Fruit fly (Drosophila melanogaster) whole organism, embryonic: ENCODE measurements around the gene dbe.

Source experiments
- ATbp ChIP-seq: fragments of 200-800 bp; sonication (Bioruptor generic); optimal IDR thresholded peaks from 2 replicates; lab custom pipeline; 2017; ENCODE audit warnings: missing biosample characterization, mild to moderate bottlenecking, missing genetic modification characterization, missing genetic modification reagents
- Aef1 ChIP-seq: fragments of 200-800 bp; sonication (Bioruptor generic); IDR thresholded peaks from 3 replicates; pipeline ENCODE4 v1.3.6; 2022; ENCODE audit warnings: missing biosample characterization, missing genetic modification characterization
- CG10147 ChIP-seq: fragments of 200-800 bp; sonication (Bioruptor generic); optimal IDR thresholded peaks from 2 replicates; lab custom pipeline; 2019; ENCODE audit warnings: missing biosample characterization, mild to moderate bottlenecking, missing genetic modification characterization, moderate library complexity
- CG10209 ChIP-seq: fragments of 200-800 bp; sonication (Bioruptor generic); optimal IDR thresholded peaks from 3 replicates; lab custom pipeline; 2017; ENCODE audit warnings: missing biosample characterization, mild to moderate bottlenecking, missing genetic modification characterization, missing genetic modification reagents
- CG10321 ChIP-seq: fragments of 200-800 bp; sonication (Bioruptor generic); IDR thresholded peaks from 2 replicates; pipeline ENCODE4 v1.3.6; 2022; ENCODE audit warnings: missing biosample characterization, missing genetic modification characterization
- CG10366 ChIP-seq: fragments of 200-800 bp; sonication (Bioruptor generic); IDR thresholded peaks from 2 replicates; pipeline ENCODE4 v1.3.6; 2022; ENCODE audit warnings: missing biosample characterization, missing genetic modification characterization
- CG11085 ChIP-seq: fragments of 200-800 bp; sonication (Bioruptor generic); IDR thresholded peaks from 2 replicates; pipeline ENCODE4 v1.3.6; 2022; ENCODE audit warnings: missing biosample characterization, missing genetic modification characterization
- CG11093 ChIP-seq: fragments of 200-800 bp; sonication (Bioruptor generic); IDR thresholded peaks from 3 replicates; pipeline ENCODE4 v1.3.6; 2022; ENCODE audit warnings: missing biosample characterization, missing genetic modification characterization
- CG11723 ChIP-seq: fragments of 200-800 bp; sonication (Bioruptor generic); optimal IDR thresholded peaks from 2 replicates; lab custom pipeline; 2017; ENCODE audit warnings: missing biosample characterization, mild to moderate bottlenecking, missing genetic modification characterization
- CG12155 ChIP-seq: fragments of 200-800 bp; sonication (Bioruptor generic); optimal IDR thresholded peaks from 3 replicates; lab custom pipeline; 2016; ENCODE audit warnings: missing biosample characterization, missing genetic modification characterization
- CG12299 ChIP-seq: fragments of 200-800 bp; sonication (Bioruptor generic); optimal IDR thresholded peaks from 2 replicates; lab custom pipeline; 2018; ENCODE audit warnings: missing biosample characterization, mild to moderate bottlenecking, missing genetic modification characterization
- CG1233 ChIP-seq: fragments of 200-800 bp; sonication (Bioruptor generic); optimal IDR thresholded peaks from 4 replicates; lab custom pipeline; 2018; ENCODE audit warnings: missing biosample characterization, mild to moderate bottlenecking, missing genetic modification characterization
- CG13296 ChIP-seq: fragments of 200-800 bp; sonication (Bioruptor generic); optimal IDR thresholded peaks from 3 replicates; lab custom pipeline; 2018; ENCODE audit warnings: missing biosample characterization, mild to moderate bottlenecking, missing genetic modification characterization
- CG14014 ChIP-seq: fragments of 200-800 bp; sonication (Bioruptor generic); IDR thresholded peaks from 2 replicates; pipeline ENCODE4 v1.3.6; 2022; ENCODE audit warnings: missing biosample characterization, missing genetic modification characterization
- CG16779 ChIP-seq: fragments of 200-800 bp; sonication (Bioruptor generic); IDR thresholded peaks from 2 replicates; pipeline ENCODE4 v1.3.6; 2022; ENCODE audit warnings: missing biosample characterization, missing genetic modification characterization
- CG17361 ChIP-seq: fragments of 200-800 bp; sonication (Bioruptor generic); IDR thresholded peaks from 3 replicates; pipeline ENCODE4 v1.3.6; 2022; ENCODE audit warnings: missing biosample characterization, missing genetic modification characterization
- CG4424 ChIP-seq: fragments of 200-800 bp; sonication (Bioruptor generic); optimal IDR thresholded peaks from 3 replicates; lab custom pipeline; 2016; ENCODE audit warnings: missing biosample characterization, missing genetic modification characterization
- CG6654 ChIP-seq: fragments of 200-800 bp; sonication (Bioruptor generic); optimal IDR thresholded peaks from 2 replicates; lab custom pipeline; 2017; ENCODE audit warnings: missing biosample characterization, mild to moderate bottlenecking, missing genetic modification characterization
- CG6813 ChIP-seq: fragments of 200-800 bp; sonication (Bioruptor generic); optimal IDR thresholded peaks from 2 replicates; lab custom pipeline; 2017; ENCODE audit warnings: missing biosample characterization, missing genetic modification characterization, mild to moderate bottlenecking, moderate library complexity, missing genetic modification reagents
- CG6854 ChIP-seq: fragments of 200-800 bp; sonication (Bioruptor generic); optimal IDR thresholded peaks from 3 replicates; lab custom pipeline; 2017; ENCODE audit warnings: missing biosample characterization, mild to moderate bottlenecking, missing genetic modification characterization
- CG9437 ChIP-seq: fragments of 200-800 bp; sonication (Bioruptor generic); optimal IDR thresholded peaks from 2 replicates; lab custom pipeline; 2018; ENCODE audit warnings: missing biosample characterization, mild to moderate bottlenecking, missing genetic modification characterization
- CG9609 ChIP-seq: fragments of 200-800 bp; sonication (Bioruptor generic); optimal IDR thresholded peaks from 3 replicates; lab custom pipeline; 2016; ENCODE audit warnings: missing biosample characterization, missing genetic modification characterization
- CG9817 ChIP-seq: fragments of 200-800 bp; sonication (Bioruptor generic); optimal IDR thresholded peaks from 2 replicates; lab custom pipeline; 2018; ENCODE audit warnings: missing biosample characterization, mild to moderate bottlenecking, missing genetic modification characterization, moderate library complexity
- CTCF ChIP-seq: fragments of 200-800 bp; sonication (Bioruptor generic); optimal IDR thresholded peaks from 2 replicates; lab custom pipeline; 2017; ENCODE audit warnings: missing biosample characterization, mild to moderate bottlenecking, missing genetic modification characterization, moderate library complexity
- Dfd ChIP-seq, 2 experiments: fragments of >200 bp; optimal IDR thresholded peaks; 2 replicates each; lab custom pipeline; 2017; ENCODE audit warnings: missing biosample characterization in 2 of 2, missing genetic modification characterization in 2 of 2
- Dp ChIP-seq: fragments of 200-800 bp; sonication (Bioruptor generic); optimal IDR thresholded peaks from 2 replicates; lab custom pipeline; 2018; ENCODE audit warnings: missing biosample characterization, mild to moderate bottlenecking, missing genetic modification characterization, moderate library complexity
- ERR ChIP-seq: fragments of 200-800 bp; sonication (Bioruptor generic); optimal IDR thresholded peaks from 2 replicates; lab custom pipeline; 2016; ENCODE audit warnings: missing biosample characterization, missing genetic modification characterization
- Ets97D ChIP-seq: fragments of 200-800 bp; sonication (Bioruptor generic); optimal IDR thresholded peaks from 3 replicates; lab custom pipeline; 2016; ENCODE audit warnings: missing biosample characterization, missing genetic modification characterization
- Gug ChIP-seq: fragments of 200-800 bp; sonication (Bioruptor generic); IDR thresholded peaks from 4 replicates; pipeline ENCODE4 v1.3.6; 2022; ENCODE audit warnings: missing biosample characterization, missing genetic modification characterization
- H15 ChIP-seq: fragments of 200-800 bp; sonication (Bioruptor generic); IDR thresholded peaks from 3 replicates; pipeline ENCODE4 v1.3.6; 2022; ENCODE audit warnings: missing biosample characterization, missing genetic modification characterization
- H2.0 ChIP-seq: fragments of 200-800 bp; sonication (Bioruptor generic); IDR thresholded peaks from 2 replicates; pipeline ENCODE4 v1.3.6; 2022; ENCODE audit warnings: missing biosample characterization, missing genetic modification characterization
- NC2α ChIP-seq: fragments of 200-800 bp; sonication (Bioruptor generic); optimal IDR thresholded peaks from 2 replicates; lab custom pipeline; 2016; ENCODE audit warnings: missing biosample characterization, missing genetic modification characterization
- Nf-YA ChIP-seq: fragments of 200-800 bp; sonication (Bioruptor generic); IDR thresholded peaks from 2 replicates; pipeline ENCODE4 v1.3.6; 2022; ENCODE audit warnings: missing biosample characterization, missing genetic modification characterization
- Optix ChIP-seq: fragments of 200-800 bp; sonication (Bioruptor generic); IDR thresholded peaks from 3 replicates; pipeline ENCODE4 v1.3.6; 2022; ENCODE audit warnings: missing biosample characterization, missing genetic modification characterization
- PHDP ChIP-seq: fragments of 200-800 bp; sonication (Bioruptor generic); optimal IDR thresholded peaks from 3 replicates; lab custom pipeline; 2018; ENCODE audit warnings: missing biosample characterization, mild to moderate bottlenecking, missing genetic modification characterization, moderate library complexity
- Ssrp ChIP-seq: fragments of 200-800 bp; sonication (Bioruptor generic); optimal IDR thresholded peaks from 2 replicates; lab custom pipeline; 2018; ENCODE audit warnings: missing biosample characterization, mild to moderate bottlenecking, missing genetic modification characterization, moderate library complexity
- Tbp ChIP-seq: fragments of >200 bp; optimal IDR thresholded peaks from 2 replicates; lab custom pipeline; 2018; ENCODE audit warnings: missing biosample characterization, missing genetic modification characterization
- bigmax ChIP-seq: fragments of 200-800 bp; sonication (Bioruptor generic); optimal IDR thresholded peaks from 2 replicates; lab custom pipeline; 2018; ENCODE audit warnings: missing biosample characterization, mild to moderate bottlenecking, missing genetic modification characterization
- btn ChIP-seq: fragments of 200-800 bp; sonication (Bioruptor generic); optimal IDR thresholded peaks from 2 replicates; lab custom pipeline; 2016; ENCODE audit warnings: missing biosample characterization, missing genetic modification characterization
- chif ChIP-seq, 2 experiments: fragments of 200-800 bp; sonication (Bioruptor generic); optimal IDR thresholded peaks; 3 replicates each; lab custom pipeline; 2016; ENCODE audit warnings: missing biosample characterization in 2 of 2, missing genetic modification characterization in 2 of 2
- ci ChIP-seq: fragments of 200-800 bp; sonication (Bioruptor generic); IDR thresholded peaks from 3 replicates; pipeline ENCODE4 v1.3.6; 2022; ENCODE audit warnings: missing biosample characterization, missing genetic modification characterization
- crp ChIP-seq, 2 experiments: fragments of 200-800 bp; sonication (Bioruptor generic); optimal IDR thresholded peaks; 2 replicates in 1 of 2; 3 replicates in 1 of 2; lab custom pipeline; 2017; ENCODE audit warnings: missing biosample characterization in 2 of 2, missing genetic modification characterization in 2 of 2, mild to moderate bottlenecking in 1 of 2, moderate library complexity in 1 of 2
- emc ChIP-seq: fragments of 200-800 bp; sonication (Bioruptor generic); optimal IDR thresholded peaks from 2 replicates; lab custom pipeline; 2016; ENCODE audit warnings: missing biosample characterization, missing genetic modification characterization
- gcm2 ChIP-seq: fragments of 200-800 bp; sonication (Bioruptor generic); optimal IDR thresholded peaks from 2 replicates; lab custom pipeline; 2016; ENCODE audit warnings: missing biosample characterization, missing genetic modification characterization
- hth ChIP-seq: fragments of >200 bp; optimal IDR thresholded peaks from 2 replicates; lab custom pipeline; 2017; ENCODE audit warnings: inconsistent platforms
- nau ChIP-seq: fragments of 200-800 bp; sonication (Bioruptor generic); optimal IDR thresholded peaks from 3 replicates; lab custom pipeline; 2017; ENCODE audit warnings: missing biosample characterization, mild to moderate bottlenecking, missing genetic modification characterization, missing genetic modification reagents
- otp ChIP-seq: fragments of 200-800 bp; sonication (Bioruptor generic); IDR thresholded peaks from 3 replicates; pipeline ENCODE4, ENCODE4 v1.3.6; 2022; ENCODE audit warnings: missing biosample characterization, missing genetic modification characterization
- pho ChIP-seq: fragments of 200-800 bp; sonication (Bioruptor generic); optimal IDR thresholded peaks from 2 replicates; lab custom pipeline; 2016; ENCODE audit warnings: missing biosample characterization, missing genetic modification characterization
- psq ChIP-seq: fragments of 200-800 bp; sonication (Bioruptor generic); optimal IDR thresholded peaks from 2 replicates; lab custom pipeline; 2017; ENCODE audit warnings: missing biosample characterization, missing genetic modification characterization
- sqz ChIP-seq: fragments of 200-800 bp; sonication (Bioruptor generic); optimal IDR thresholded peaks from 3 replicates; lab custom pipeline; 2018; ENCODE audit warnings: missing biosample characterization, mild to moderate bottlenecking, missing genetic modification characterization
- tup ChIP-seq: fragments of 200-800 bp; sonication (Bioruptor generic); optimal IDR thresholded peaks from 2 replicates; lab custom pipeline; 2016; ENCODE audit warnings: missing biosample characterization, mild to moderate bottlenecking, missing genetic modification characterization, moderate library complexity
- zfh1 ChIP-seq: fragments of 200-800 bp; sonication (Bioruptor generic); IDR thresholded peaks from 3 replicates; pipeline ENCODE4 v1.3.6; 2022; ENCODE audit warnings: missing biosample characterization, missing genetic modification characterization

dbe gene

dm6 chr2L:852647-853111, 17.0 kb downstream of the dbe start, which contains the start of the genes CG4291 and kraken:
Gene CG4291, minus strand, starts transcription at chr2L:852730.
Gene kraken, plus strand, starts transcription at chr2L:852768.
- TF ChIP-seq ATbp (GFP tag; lab: Kevin White, UChicago) (no peak), Ssrp (tag; lab: Kevin White, UChicago) (peak; percentile 2), H15 (GFP tag; lab: Robert Waterston, UW) (peak; percentile 18; the same call in 1 of the 3 replicates), CG4424 (GFP tag; lab: Kevin White, UChicago) (peak; percentile 52), CG6813 (GFP tag; lab: Kevin White, UChicago) (no peak), CG14014 (peak; percentile 61; the same call in 1 of the 2 replicates), CG9817 (peak; percentile 60), Ets97D (GFP tag; lab: Kevin White, UChicago) (peak; percentile 7), chif (GFP tag; optimal IDR thresholded peaks at IDR 0.05; lab: Kevin White, UChicago) (peak; percentile 1 to 59), CG9437 (GFP tag; lab: Kevin White, UChicago) (peak; percentile 11), PHDP (tag; lab: Kevin White, UChicago) (peak; percentile 48), crp (GFP tag; optimal IDR thresholded peaks at IDR 0.05; lab: Kevin White, UChicago) (no peak), CG10147 (GFP tag; lab: Kevin White, UChicago) (peak; percentile 32), H2.0 (peak; percentile 53; the same call in 1 of the 2 replicates), CG17361 (0 out of 3 replicates have a peak, but pooled peaks have one; percentile 22), CG11723 (GFP tag; lab: Kevin White, UChicago) (peak; percentile 30), Nf-YA (no peak), psq (no peak), emc (GFP tag; lab: Kevin White, UChicago) (peak; percentile 26), otp (GFP tag; lab: Robert Waterston, UW) (no peak), gcm2 (GFP tag; lab: Kevin White, UChicago) (no peak), CG12155 (GFP tag; lab: Kevin White, UChicago) (peak; percentile 66), pho (GFP tag; lab: Kevin White, UChicago) (peak; percentile 59), CG1233 (GFP tag; lab: Kevin White, UChicago) (peak; percentile 2), CG6654 (no peak), CG11085 (GFP tag; lab: Robert Waterston, UW) (peak; percentile 31; the same call in 1 of the 2 replicates), nau (GFP tag; lab: Kevin White, UChicago) (no peak), CG11093 (0 out of 3 replicates have a peak, but pooled peaks have one; percentile 19), CG10209 (peak; percentile 30), CG9609 (GFP tag; lab: Kevin White, UChicago) (peak; percentile 56), ci (GFP tag; lab: Robert Waterston, UW) (peak; percentile 73), Dp (GFP tag; lab: Kevin White, UChicago) (peak; percentile 33), Gug (GFP tag; lab: Robert Waterston, UW) (peak; percentile 71; the same call in 2 of the 4 replicates), NC2α (GFP tag; lab: Kevin White, UChicago) (no peak), ERR (GFP tag; lab: Kevin White, UChicago) (peak; percentile 53), CG6854 (GFP tag; lab: Kevin White, UChicago) (no peak), hth (lab: Kevin White, UChicago) (no peak), zfh1 (peak; percentile 42; the same call in 1 of the 3 replicates), CG10321 (GFP tag; lab: Robert Waterston, UW) (peak; percentile 42; the same call in 1 of the 2 replicates), Optix (no peak), Tbp (GFP tag; lab: Kevin White, UChicago) (no peak), CG16779 (peak; percentile 74), CG10366 (GFP tag; lab: Robert Waterston, UW) (peak; percentile 46), Dfd (GFP tag; optimal IDR thresholded peaks at IDR 0.05; lab: Kevin White, UChicago) (no peak), Aef1 (GFP tag; lab: Robert Waterston, UW) (peak; percentile 56), bigmax (no peak), btn (GFP tag; lab: Kevin White, UChicago) (no peak), CTCF (GFP tag; lab: Kevin White, UChicago) (peak; percentile 29), sqz (GFP tag; lab: Kevin White, UChicago) (no peak), CG12299 (no peak), tup (GFP tag; lab: Kevin White, UChicago) (no peak), CG13296 (peak; percentile 63)
